Worm (Caenorhabditis elegans) whole organism, dauer: Measurements from ENCODE around the gene tni-1.

Source experiments
- unc-62 ChIP-seq: sonication (generic microtip); optimal IDR thresholded peaks from 2 replicates; lab custom pipeline; 2017; ENCODE audit warnings: missing biosample characterization, missing genetic modification reagents, missing genetic modification characterization

tni-1 gene

ce11 chrX:11377370-11377769 lies at the start of gene tni-1:
Gene tni-1, minus strand, starts transcription at chrX:11377470.
- no peak for TF ChIP-seq unc-62

- TF ChIP-seq unc-62: no peak
Observed at ce11 chrX:11426647-11427046, 49.4 kb upstream of the tni-1 start.

ce11 chrX:11419988-11420387 lies 42.7 kb upstream of the tni-1 start, which contains the start of gene F46C3.6:
Gene F46C3.6, minus strand, starts transcription at chrX:11420074.
- TF ChIP-seq unc-62: no peak

ce11 chrX:11418667-11419066 lies 41.4 kb upstream of the tni-1 start, which contains the start of gene F46C3.2:
Gene F46C3.2, minus strand, starts transcription at chrX:11418767.
- no peak for TF ChIP-seq unc-62

- TF ChIP-seq unc-62: no peak
Observed at ce11 chrX:11414837-11415550, 37.7 kb upstream of the tni-1 start, which contains the start of gene pek-1. Gene pek-1, minus strand, starts transcription at chrX:11414887.

ce11 chrX:11411675-11412074 lies 34.4 kb upstream of the tni-1 start:
- TF ChIP-seq unc-62: no peak

ce11 chrX:11409457-11409856 lies 32.2 kb upstream of the tni-1 start:
- TF ChIP-seq unc-62: no peak

ce11 chrX:11407682-11408335 lies 30.5 kb upstream of the tni-1 start, which contains the start of gene F08B12.4:
Gene F08B12.4, minus strand, starts transcription at chrX:11407732.
- no peak for TF ChIP-seq unc-62

ce11 chrX:11406784-11407183 lies 29.5 kb upstream of the tni-1 start:
- no peak for TF ChIP-seq unc-62

ce11 chrX:11405908-11406307 lies 28.6 kb upstream of the tni-1 start, which contains the start of gene slo-2:
Gene slo-2, minus strand, starts transcription at chrX:11405931.
- no peak for TF ChIP-seq unc-62

ce11 chrX:11400467-11401184 lies 23.4 kb upstream of the tni-1 start:
- no peak for TF ChIP-seq unc-62

ce11 chrX:11392924-11393323 lies 15.7 kb upstream of the tni-1 start, which contains the start of gene prx-12:
Gene prx-12, plus strand, starts transcription at chrX:11393294.
- no peak for TF ChIP-seq unc-62

- TF ChIP-seq unc-62: no peak
Observed at ce11 chrX:11387723-11388330, 10.6 kb upstream of the tni-1 start.

- TF ChIP-seq unc-62: no peak
Observed at ce11 chrX:11386903-11387302, 9.6 kb upstream of the tni-1 start.

ce11 chrX:11385916-11386315 lies 8.6 kb upstream of the tni-1 start:
- TF ChIP-seq unc-62: no peak

ce11 chrX:11384534-11385441 lies 7.5 kb upstream of the tni-1 start, which contains the start of the genes F08B12.11 and prmn-1:
Gene F08B12.11, plus strand, starts transcription at chrX:11385054.
Gene prmn-1, plus strand, starts transcription at chrX:11385084.
- TF ChIP-seq unc-62: no peak
